Fruit fly (Drosophila melanogaster): ENCODE results near the gene CG14820.

CG14820 gene

dm6 chr3L:6981823-6982222 lies 49.1 kb downstream of the CG14820 start:
- TF ChIP-seq Eip78C (GFP tag): peak; percentile 30
- TF ChIP-seq net (GFP tag; optimal IDR thresholded peaks at IDR 0.05): no peak
- TF ChIP-seq achi (GFP tag; optimal IDR thresholded peaks at IDR 0.05): peak; percentile 23
- TF ChIP-seq CG11902 (GFP tag; optimal IDR thresholded peaks at IDR 0.05): no peak
- peak; percentile 22; the same call in 1 of the 2 replicates for TF ChIP-seq CG15336 (GFP tag; IDR thresholded peaks at IDR 0.05)
- no peak for TF ChIP-seq Sox102F (GFP tag; optimal IDR thresholded peaks at IDR 0.05)
- TF ChIP-seq CG10631 (GFP tag; optimal IDR thresholded peaks at IDR 0.05): no peak
- peak; percentile 27 for TF ChIP-seq CG32006 (GFP tag; optimal IDR thresholded peaks at IDR 0.05)
- peak; percentile 28 for TF ChIP-seq svp (GFP tag)

Measured in whole organism, prepupa.